Worm (Caenorhabditis elegans) whole organism, early embryonic: Measurements from ENCODE around the gene mca-3.

Experiments used
- B0310.2 ChIP-seq: sonication (generic microtip); optimal IDR thresholded peaks from 2 replicates; lab custom pipeline; 2016; ENCODE audit warnings: mild to moderate bottlenecking, missing genetic modification characterization, missing compliant biosample characterization
- F13C5.2 ChIP-seq: sonication (generic microtip); optimal IDR thresholded peaks from 2 replicates; lab custom pipeline; 2017; ENCODE audit warnings: mild to moderate bottlenecking, missing genetic modification characterization, inconsistent platforms, missing compliant biosample characterization
- ama-1 ChIP-seq: fragments of 150-350 bp; optimal IDR thresholded peaks from 2 replicates; lab custom pipeline; 2014
- ceh-36 ChIP-seq: sonication (generic microtip); optimal IDR thresholded peaks from 2 replicates; lab custom pipeline; 2016; ENCODE audit warnings: missing genetic modification characterization, inconsistent platforms, missing compliant biosample characterization
- ets-7 ChIP-seq: sonication (generic microtip); optimal IDR thresholded peaks from 2 replicates; lab custom pipeline; 2016; ENCODE audit warnings: missing genotype, missing genetic modification characterization, missing compliant biosample characterization
- flt-1 ChIP-seq: fragments of 200-800 bp; sonication (Bioruptor generic); IDR thresholded peaks from 2 replicates; pipeline ENCODE4 v1.3.6; 2022; ENCODE audit warnings: missing genetic modification characterization, missing compliant biosample characterization
- hmbx-1 ChIP-seq: sonication (generic microtip); optimal IDR thresholded peaks from 2 replicates; lab custom pipeline; 2016; ENCODE audit warnings: mild to moderate bottlenecking, missing genetic modification characterization, missing compliant biosample characterization
- hmg-4 ChIP-seq: fragments of 200-800 bp; sonication (Bioruptor generic); optimal IDR thresholded peaks from 2 replicates; lab custom pipeline; 2018; ENCODE audit warnings: mild to moderate bottlenecking, missing genetic modification characterization, missing compliant biosample characterization
- hnd-1 ChIP-seq: sonication (generic microtip); optimal IDR thresholded peaks from 2 replicates; lab custom pipeline; 2016; ENCODE audit warnings: missing genetic modification characterization, missing compliant biosample characterization
- pes-1 ChIP-seq: fragments of 200-800 bp; sonication (Bioruptor generic); IDR thresholded peaks from 2 replicates; pipeline ENCODE4 v1.3.6; 2022; ENCODE audit warnings: missing genetic modification reagents, missing genetic modification characterization, missing compliant biosample characterization
- scrt-1 ChIP-seq: fragments of 200-800 bp; sonication (Bioruptor generic); IDR thresholded peaks from 2 replicates; pipeline ENCODE4 v1.3.6; 2022; ENCODE audit warnings: missing genetic modification characterization, missing compliant biosample characterization
- sea-1 ChIP-seq: fragments of 200-800 bp; sonication (Bioruptor generic); conservative IDR thresholded peaks from 2 replicates; pipeline ENCODE4 v1.3.6; 2022; ENCODE audit warnings: missing genetic modification characterization, missing compliant biosample characterization
- tbx-11 ChIP-seq: fragments of 200-800 bp; sonication (Bioruptor generic); IDR thresholded peaks from 2 replicates; pipeline ENCODE4 v1.3.6; 2022; ENCODE audit warnings: missing genetic modification characterization, missing compliant biosample characterization

- no peak for TF ChIP-seq ceh-36
- no peak for TF ChIP-seq pes-1
- TF ChIP-seq B0310.2 (tag; lab: Kevin White, UChicago), result no peak
- no peak for TF ChIP-seq hnd-1 (tag; lab: Kevin White, UChicago)
- no peak for TF ChIP-seq ama-1
- TF ChIP-seq F13C5.2 (tag; lab: Kevin White, UChicago), result no peak
- no peak for TF ChIP-seq flt-1 (GFP tag; lab: Robert Waterston, UW)
- no peak for TF ChIP-seq hmg-4 (GFP tag; lab: Kevin White, UChicago)
- no peak for TF ChIP-seq tbx-11 (GFP tag; lab: Robert Waterston, UW)
- TF ChIP-seq ets-7, result no peak
- TF ChIP-seq hmbx-1 (tag; lab: Kevin White, UChicago), result no peak
- TF ChIP-seq sea-1, result no peak
- no peak for TF ChIP-seq scrt-1 (GFP tag; lab: Robert Waterston, UW)
These were observed 35.8 kb upstream of the mca-3 start for ce11 chrIV:3168656-3169216.
